Fruit fly (Drosophila melanogaster) whole organism, embryonic: ENCODE results near the gene CG3918.
A peak's percentile ranks its signal among the peaks of the same experiment; 100 is the strongest.

Experiments used
- Abd-B ChIP-seq: fragments of 200-800 bp; sonication (Bioruptor generic); optimal IDR thresholded peaks from 2 replicates; lab custom pipeline; 2018; ENCODE audit warnings: missing biosample characterization, mild to moderate bottlenecking, missing genetic modification characterization, moderate library complexity
- Atf6 ChIP-seq: fragments of 200-800 bp; sonication (Bioruptor generic); IDR thresholded peaks from 2 replicates; pipeline ENCODE4 v1.3.6; 2022; ENCODE audit warnings: missing biosample characterization, missing genetic modification characterization
- B-H2 ChIP-seq: fragments of 200-800 bp; sonication (Bioruptor generic); optimal IDR thresholded peaks from 2 replicates; lab custom pipeline; 2018; ENCODE audit warnings: missing biosample characterization, mild to moderate bottlenecking, missing genetic modification characterization
- CG11247 ChIP-seq: fragments of 200-800 bp; sonication (Bioruptor generic); IDR thresholded peaks from 2 replicates; pipeline ENCODE4 v1.3.6; 2022; ENCODE audit warnings: missing biosample characterization, missing genetic modification characterization
- CG11723 ChIP-seq: fragments of 200-800 bp; sonication (Bioruptor generic); optimal IDR thresholded peaks from 2 replicates; lab custom pipeline; 2017; ENCODE audit warnings: missing biosample characterization, mild to moderate bottlenecking, missing genetic modification characterization
- CG12071 ChIP-seq: fragments of 200-800 bp; sonication (Bioruptor generic); optimal IDR thresholded peaks from 3 replicates; lab custom pipeline; 2018; ENCODE audit warnings: missing biosample characterization, mild to moderate bottlenecking, missing genetic modification characterization
- CG13296 ChIP-seq: fragments of 200-800 bp; sonication (Bioruptor generic); optimal IDR thresholded peaks from 3 replicates; lab custom pipeline; 2018; ENCODE audit warnings: missing biosample characterization, mild to moderate bottlenecking, missing genetic modification characterization
- CG14050 ChIP-seq: fragments of 200-800 bp; sonication (Bioruptor generic); IDR thresholded peaks from 3 replicates; pipeline ENCODE4 v1.3.6; 2022; ENCODE audit warnings: missing biosample characterization, missing genetic modification characterization
- CG16779 ChIP-seq: fragments of 200-800 bp; sonication (Bioruptor generic); IDR thresholded peaks from 2 replicates; pipeline ENCODE4 v1.3.6; 2022; ENCODE audit warnings: missing biosample characterization, missing genetic modification characterization
- CG31224 ChIP-seq: fragments of 200-800 bp; sonication (Bioruptor generic); IDR thresholded peaks from 2 replicates; pipeline ENCODE4 v1.3.6; 2022; ENCODE audit warnings: missing biosample characterization, missing genetic modification characterization
- CG32767 ChIP-seq: fragments of 200-800 bp; sonication (Bioruptor generic); IDR thresholded peaks from 2 replicates; pipeline ENCODE4 v1.3.6; 2022; ENCODE audit warnings: missing biosample characterization, missing genetic modification characterization
- CG4730 ChIP-seq: fragments of 200-800 bp; sonication (Bioruptor generic); IDR thresholded peaks from 2 replicates; pipeline ENCODE4 v1.3.6; 2022; ENCODE audit warnings: missing biosample characterization, missing genetic modification characterization
- CG6791 ChIP-seq: fragments of 200-800 bp; sonication (Bioruptor generic); IDR thresholded peaks from 3 replicates; pipeline ENCODE4 v1.3.6; 2022; ENCODE audit warnings: missing biosample characterization, missing genetic modification characterization; ENCODE audit not compliant: partially characterized antibody
- CG7839 ChIP-seq: fragments of 200-800 bp; sonication (Bioruptor generic); optimal IDR thresholded peaks from 3 replicates; lab custom pipeline; 2018; ENCODE audit warnings: missing biosample characterization, mild to moderate bottlenecking, missing genetic modification characterization, moderate library complexity
- CG7928 ChIP-seq: fragments of 200-800 bp; sonication (Bioruptor generic); optimal IDR thresholded peaks from 2 replicates; lab custom pipeline; 2017; ENCODE audit warnings: missing biosample characterization, mild to moderate bottlenecking, missing genetic modification characterization
- CG8478 ChIP-seq: fragments of >200 bp; optimal IDR thresholded peaks from 2 replicates; lab custom pipeline; 2018
- CG9817 ChIP-seq: fragments of 200-800 bp; sonication (Bioruptor generic); optimal IDR thresholded peaks from 2 replicates; lab custom pipeline; 2018; ENCODE audit warnings: missing biosample characterization, mild to moderate bottlenecking, missing genetic modification characterization, moderate library complexity
- D ChIP-seq, 2 experiments: fragments of 200-800 bp in 1 of 2; fragments of >200 bp in 1 of 2; sonication (Bioruptor generic) in 1 of 2; optimal IDR thresholded peaks; 2 replicates in 1 of 2; 3 replicates in 1 of 2; lab custom pipeline; 2017; ENCODE audit warnings: mild to moderate bottlenecking in 1 of 2, missing biosample characterization in 1 of 2, missing genetic modification characterization in 1 of 2, missing genetic modification reagents in 1 of 2
- Dbx ChIP-seq: fragments of 200-800 bp; sonication (Bioruptor generic); IDR thresholded peaks from 3 replicates; pipeline ENCODE4 v1.3.6; 2022; ENCODE audit warnings: missing biosample characterization, missing genetic modification characterization
- Med ChIP-seq: fragments of 200-800 bp; sonication (Bioruptor generic); peaks from one replicate; lab custom pipeline; 2016; ENCODE audit warnings: missing biosample characterization, missing genetic modification characterization, mild to moderate bottlenecking, inconsistent platforms, moderate library complexity
- NFAT ChIP-seq: fragments of 200-800 bp; sonication (Bioruptor generic); IDR thresholded peaks from 2 replicates; pipeline ENCODE4 v1.3.6; 2022; ENCODE audit warnings: missing biosample characterization, missing genetic modification characterization
- Optix ChIP-seq: fragments of 200-800 bp; sonication (Bioruptor generic); IDR thresholded peaks from 3 replicates; pipeline ENCODE4 v1.3.6; 2022; ENCODE audit warnings: missing biosample characterization, missing genetic modification characterization
- Ptx1 ChIP-seq: fragments of 200-800 bp; sonication (Bioruptor generic); IDR thresholded peaks from 2 replicates; pipeline ENCODE4 v1.3.6; 2022; ENCODE audit warnings: missing biosample characterization, missing genetic modification characterization
- Ravus ChIP-seq: fragments of 200-800 bp; sonication (Bioruptor generic); IDR thresholded peaks from 2 replicates; pipeline ENCODE4 v1.3.6; 2022; ENCODE audit warnings: missing biosample characterization, missing genetic modification characterization
- Sox102F ChIP-seq: fragments of 200-800 bp; sonication (Bioruptor generic); optimal IDR thresholded peaks from 2 replicates; lab custom pipeline; 2018; ENCODE audit warnings: missing biosample characterization, mild to moderate bottlenecking, missing genetic modification characterization, moderate library complexity
- TFAM ChIP-seq: fragments of 200-800 bp; sonication (Bioruptor generic); optimal IDR thresholded peaks from 2 replicates; lab custom pipeline; 2017; ENCODE audit warnings: missing biosample characterization, missing genetic modification characterization, inconsistent platforms
- Xbp1 ChIP-seq: fragments of 200-800 bp; sonication (Bioruptor generic); optimal IDR thresholded peaks from 3 replicates; lab custom pipeline; 2016; ENCODE audit warnings: missing biosample characterization, mild to moderate bottlenecking, missing genetic modification characterization
- ap ChIP-seq: fragments of 200-800 bp; sonication (Bioruptor generic); IDR thresholded peaks from 2 replicates; pipeline ENCODE4 v1.3.6; 2022; ENCODE audit warnings: missing biosample characterization, missing genetic modification characterization
- dmrt11E ChIP-seq: fragments of 200-800 bp; sonication (Bioruptor generic); optimal IDR thresholded peaks from 3 replicates; lab custom pipeline; 2018; ENCODE audit warnings: missing biosample characterization, mild to moderate bottlenecking, missing genetic modification characterization, moderate library complexity
- dpn ChIP-seq, 2 experiments: fragments of 200-800 bp; sonication (Bioruptor generic); optimal IDR thresholded peaks; 3 replicates each; lab custom pipeline; 2016; ENCODE audit warnings: missing biosample characterization in 2 of 2, missing genetic modification characterization in 2 of 2
- ems ChIP-seq: fragments of 200-800 bp; sonication (Bioruptor generic); optimal IDR thresholded peaks from 3 replicates; lab custom pipeline; 2016; ENCODE audit warnings: missing biosample characterization, missing genetic modification characterization
- gem ChIP-seq: fragments of 200-800 bp; sonication (Bioruptor generic); optimal IDR thresholded peaks from 2 replicates; lab custom pipeline; 2019; ENCODE audit warnings: missing biosample characterization, mild to moderate bottlenecking, missing genetic modification characterization, moderate library complexity
- h ChIP-seq: fragments of >200 bp; optimal IDR thresholded peaks from 2 replicates; lab custom pipeline; 2017
- hkb ChIP-seq, 2 experiments: fragments of 200-800 bp in 1 of 2; fragments of >200 bp in 1 of 2; sonication (Bioruptor generic) in 1 of 2; IDR thresholded peaks in 1 of 2; optimal IDR thresholded peaks in 1 of 2; 2 replicates each; pipeline versions ENCODE4 v1.3.6 to Lab custom; 2017 to 2022; ENCODE audit warnings: missing biosample characterization in 1 of 2, missing genetic modification characterization in 1 of 2
- jing ChIP-seq: fragments of 200-800 bp; sonication (Bioruptor generic); optimal IDR thresholded peaks from 2 replicates; lab custom pipeline; 2018; ENCODE audit warnings: missing biosample characterization, mild to moderate bottlenecking, missing genetic modification characterization
- kay ChIP-seq: fragments of 200-800 bp; sonication (Bioruptor generic); optimal IDR thresholded peaks from 2 replicates; lab custom pipeline; 2016; ENCODE audit warnings: missing biosample characterization, missing genetic modification characterization
- lilli ChIP-seq: fragments of 200-800 bp; sonication (Bioruptor generic); optimal IDR thresholded peaks from 3 replicates; lab custom pipeline; 2016; ENCODE audit warnings: missing biosample characterization, missing genetic modification characterization
- lov ChIP-seq, 2 experiments: fragments of 200-800 bp in 1 of 2; fragments of >200 bp in 1 of 2; sonication (Bioruptor generic) in 1 of 2; IDR thresholded peaks in 1 of 2; optimal IDR thresholded peaks in 1 of 2; 2 replicates in 1 of 2; 3 replicates in 1 of 2; pipeline versions ENCODE4 v1.3.6 to Lab custom; 2017 to 2022; ENCODE audit warnings: missing biosample characterization in 1 of 2, missing genetic modification characterization in 1 of 2
- mirr ChIP-seq: fragments of 200-800 bp; sonication (Bioruptor generic); optimal IDR thresholded peaks from 3 replicates; lab custom pipeline; 2018; ENCODE audit warnings: missing biosample characterization, mild to moderate bottlenecking, missing genetic modification characterization
- nau ChIP-seq: fragments of 200-800 bp; sonication (Bioruptor generic); optimal IDR thresholded peaks from 3 replicates; lab custom pipeline; 2017; ENCODE audit warnings: missing biosample characterization, mild to moderate bottlenecking, missing genetic modification characterization, missing genetic modification reagents
- pfk ChIP-seq: fragments of 200-800 bp; sonication (Bioruptor generic); optimal IDR thresholded peaks from 2 replicates; lab custom pipeline; 2018; ENCODE audit warnings: missing biosample characterization, mild to moderate bottlenecking, missing genetic modification characterization, moderate library complexity
- pum ChIP-seq: fragments of 200-800 bp; sonication (Bioruptor generic); optimal IDR thresholded peaks from 2 replicates; lab custom pipeline; 2016; ENCODE audit warnings: missing biosample characterization, missing genetic modification characterization
- ranshi ChIP-seq: fragments of 200-800 bp; sonication (Bioruptor generic); IDR thresholded peaks from 2 replicates; pipeline ENCODE4 v1.3.6; 2022; ENCODE audit warnings: missing biosample characterization, missing genetic modification characterization
- sd ChIP-seq: fragments of 200-800 bp; sonication (Bioruptor generic); optimal IDR thresholded peaks from 3 replicates; lab custom pipeline; 2018; ENCODE audit warnings: missing biosample characterization, mild to moderate bottlenecking, missing genetic modification characterization, moderate library complexity
- sr ChIP-seq: fragments of 200-800 bp; sonication (Bioruptor generic); IDR thresholded peaks from 3 replicates; pipeline ENCODE4 v1.3.6; 2022; ENCODE audit warnings: missing biosample characterization, missing genetic modification characterization
- ssp ChIP-seq: fragments of 200-800 bp; sonication (Bioruptor generic); IDR thresholded peaks from 2 replicates; pipeline ENCODE4 v1.3.6; 2022; ENCODE audit warnings: missing biosample characterization, missing genetic modification characterization
- stc ChIP-seq: fragments of 200-800 bp; sonication (Bioruptor generic); IDR thresholded peaks from 2 replicates; pipeline ENCODE4 v1.3.6; 2022; ENCODE audit warnings: missing biosample characterization, missing genetic modification characterization
- tll ChIP-seq, 2 experiments: fragments of 200-800 bp in 1 of 2; fragments of >200 bp in 1 of 2; sonication (Bioruptor generic) in 1 of 2; optimal IDR thresholded peaks; 2 replicates each; lab custom pipeline; 2017 to 2019; ENCODE audit warnings: missing biosample characterization in 2 of 2, missing genetic modification characterization in 2 of 2, mild to moderate bottlenecking in 1 of 2, moderate library complexity in 1 of 2
- tna ChIP-seq: fragments of 200-800 bp; sonication (Bioruptor generic); IDR thresholded peaks from 2 replicates; pipeline ENCODE4 v1.3.6; 2022; ENCODE audit warnings: missing biosample characterization, missing genetic modification characterization; ENCODE audit not compliant: partially characterized antibody
- unpg ChIP-seq: fragments of 200-800 bp; sonication (Bioruptor generic); optimal IDR thresholded peaks from 3 replicates; lab custom pipeline; 2018; ENCODE audit warnings: missing biosample characterization, mild to moderate bottlenecking, missing genetic modification characterization, moderate library complexity

The CG3918 gene

dm6 chrX:6574488-6574887 lies 50.2 kb downstream of the CG3918 start (continued):
- no peak for TF ChIP-seq lov (optimal IDR thresholded peaks at IDR 0.05; lab: Kevin White, UChicago)
- no peak for TF ChIP-seq lov (GFP tag; IDR thresholded peaks at IDR 0.05; lab: Robert Waterston, UW)
- TF ChIP-seq CG7928 (GFP tag; lab: Kevin White, UChicago): no peak
- peak; percentile 27 for TF ChIP-seq unpg (GFP tag; lab: Kevin White, UChicago)
- peak; percentile 49 for TF ChIP-seq CG4730 (GFP tag; lab: Robert Waterston, UW)
- no peak for TF ChIP-seq Abd-B (GFP tag; lab: Kevin White, UChicago)
- TF ChIP-seq D (optimal IDR thresholded peaks at IDR 0.05; lab: Kevin White, UChicago): no peak
- TF ChIP-seq D (GFP tag; optimal IDR thresholded peaks at IDR 0.05; lab: Kevin White, UChicago): no peak
- no peak for TF ChIP-seq CG8478 (lab: Kevin White, UChicago)
- TF ChIP-seq CG11247 (GFP tag; lab: Robert Waterston, UW): 0 out of 2 replicates have a peak, but pooled peaks have one; percentile 29
- peak; percentile 60 for TF ChIP-seq Ptx1 (GFP tag; lab: Robert Waterston, UW)
- TF ChIP-seq Dbx: no peak
- no peak for TF ChIP-seq nau
- TF ChIP-seq CG31224 (GFP tag; lab: Robert Waterston, UW): no peak
- TF ChIP-seq ap (GFP tag; lab: Robert Waterston, UW): no peak
- TF ChIP-seq ssp: no peak
- peak; percentile 15 for TF ChIP-seq Xbp1
- TF ChIP-seq CG11723 (GFP tag; lab: Kevin White, UChicago): no peak
- no peak for TF ChIP-seq hkb (optimal IDR thresholded peaks at IDR 0.05; lab: Kevin White, UChicago)
- 0 out of 2 replicates have a peak, but pooled peaks have one; percentile 27 for TF ChIP-seq hkb (GFP tag; IDR thresholded peaks at IDR 0.05; lab: Robert Waterston, UW)
- TF ChIP-seq CG14050 (GFP tag; lab: Robert Waterston, UW): 0 out of 3 replicates have a peak, but pooled peaks have one; percentile 14
- TF ChIP-seq ems: no peak
- no peak for TF ChIP-seq TFAM (GFP tag; lab: Kevin White, UChicago)
- TF ChIP-seq tll (GFP tag; optimal IDR thresholded peaks at IDR 0.05; lab: Kevin White, UChicago): no peak
- TF ChIP-seq Sox102F (GFP tag; lab: Kevin White, UChicago): peak; percentile 31
- TF ChIP-seq sd (tag; lab: Kevin White, UChicago): no peak
- peak; percentile 15 for TF ChIP-seq CG9817
- TF ChIP-seq Optix (GFP tag; lab: Robert Waterston, UW): 0 out of 3 replicates have a peak, but pooled peaks have one; percentile 31
- TF ChIP-seq pum (GFP tag; lab: Kevin White, UChicago): peak; percentile 5
- TF ChIP-seq CG32767 (GFP tag; lab: Robert Waterston, UW): no peak
- TF ChIP-seq jing: peak; percentile 2
- TF ChIP-seq dmrt11E (tag; lab: Kevin White, UChicago): no peak
- no peak for TF ChIP-seq mirr (GFP tag; lab: Kevin White, UChicago)
- TF ChIP-seq CG6791: no peak
- peak; percentile 27; the same call in 1 of the 2 replicates for TF ChIP-seq Atf6 (GFP tag; lab: Robert Waterston, UW)
- peak; percentile 51; the same call in 1 of the 2 replicates for TF ChIP-seq stc
- TF ChIP-seq CG16779 (GFP tag; lab: Robert Waterston, UW): no peak
- no peak for TF ChIP-seq h
- TF ChIP-seq tna (GFP tag; lab: Robert Waterston, UW): no peak
- peak; percentile 31; the same call in 1 of the 2 replicates for TF ChIP-seq ranshi (GFP tag; lab: Robert Waterston, UW)
- 0 out of 2 replicates have a peak, but pooled peaks have one; percentile 27 for TF ChIP-seq NFAT (GFP tag; lab: Robert Waterston, UW)
- TF ChIP-seq pfk (GFP tag; lab: Kevin White, UChicago): no peak
- TF ChIP-seq sr (GFP tag; lab: Robert Waterston, UW): no peak
- TF ChIP-seq CG7839 (tag; lab: Kevin White, UChicago): peak; percentile 28
- peak; percentile 47 for TF ChIP-seq gem (tag; lab: Kevin White, UChicago)
- no peak for TF ChIP-seq Ravus
- TF ChIP-seq B-H2 (GFP tag; lab: Kevin White, UChicago): no peak
- peak; percentile 87 for TF ChIP-seq Med (GFP tag; lab: Kevin White, UChicago)
- TF ChIP-seq dpn (GFP tag; optimal IDR thresholded peaks at IDR 0.05; lab: Kevin White, UChicago): no peak
- no peak for TF ChIP-seq CG13296 (GFP tag; lab: Kevin White, UChicago)
- no peak for TF ChIP-seq CG12071 (GFP tag; lab: Kevin White, UChicago)
- no peak for TF ChIP-seq kay (GFP tag; lab: Kevin White, UChicago)
- peak; percentile 40 for TF ChIP-seq lilli
